Fruit fly (Drosophila melanogaster) whole organism, embryonic: Measurements from ENCODE around the gene lectin-37Db.
A peak's percentile ranks its signal among the peaks of the same experiment; 100 is the strongest.

Source experiments
- Awh ChIP-seq: fragments of 200-800 bp; sonication (Bioruptor generic); IDR thresholded peaks from 2 replicates; pipeline ENCODE4, ENCODE4 v1.3.6; 2022; ENCODE audit warnings: missing biosample characterization, missing genetic modification characterization
- CG10147 ChIP-seq: fragments of 200-800 bp; sonication (Bioruptor generic); optimal IDR thresholded peaks from 2 replicates; lab custom pipeline; 2019; ENCODE audit warnings: missing biosample characterization, mild to moderate bottlenecking, missing genetic modification characterization, moderate library complexity
- CG10959 ChIP-seq: fragments of 200-800 bp; sonication (Bioruptor generic); IDR thresholded peaks from 2 replicates; pipeline ENCODE4 v1.3.6; 2022; ENCODE audit warnings: missing biosample characterization, missing genetic modification characterization
- CG11560 ChIP-seq: fragments of 200-800 bp; sonication (Bioruptor generic); IDR thresholded peaks from 3 replicates; pipeline ENCODE4 v1.3.6; 2022; ENCODE audit warnings: missing biosample characterization, missing genetic modification characterization
- CG11696 ChIP-seq: fragments of 200-800 bp; sonication (Bioruptor generic); IDR thresholded peaks from 2 replicates; pipeline ENCODE4 v1.3.6; 2022; ENCODE audit warnings: missing biosample characterization, missing genetic modification characterization
- CG12104 ChIP-seq: fragments of 200-800 bp; sonication (Bioruptor generic); optimal IDR thresholded peaks from 3 replicates; lab custom pipeline; 2016; ENCODE audit warnings: missing biosample characterization, missing genetic modification characterization
- CG12744 ChIP-seq: fragments of 200-800 bp; sonication (Bioruptor generic); optimal IDR thresholded peaks from 2 replicates; lab custom pipeline; 2016; ENCODE audit warnings: missing biosample characterization, missing genetic modification characterization
- CG13624 ChIP-seq: fragments of 200-800 bp; sonication (Bioruptor generic); optimal IDR thresholded peaks from 2 replicates; lab custom pipeline; 2016; ENCODE audit warnings: missing biosample characterization, missing genetic modification characterization
- CG14710 ChIP-seq: fragments of 200-800 bp; sonication (Bioruptor generic); optimal IDR thresholded peaks from 3 replicates; lab custom pipeline; 2019; ENCODE audit warnings: missing biosample characterization, mild to moderate bottlenecking, missing genetic modification characterization, moderate library complexity
- CG15011 ChIP-seq: fragments of 200-800 bp; sonication (Bioruptor generic); optimal IDR thresholded peaks from 3 replicates; lab custom pipeline; 2018; ENCODE audit warnings: missing biosample characterization, mild to moderate bottlenecking, missing genetic modification characterization
- CG1602 ChIP-seq: fragments of 200-800 bp; sonication (Bioruptor generic); optimal IDR thresholded peaks from 3 replicates; lab custom pipeline; 2016; ENCODE audit warnings: missing biosample characterization, missing genetic modification characterization
- CG17186 ChIP-seq: fragments of 200-800 bp; sonication (Bioruptor generic); optimal IDR thresholded peaks from 3 replicates; lab custom pipeline; 2017; ENCODE audit warnings: missing biosample characterization, missing genetic modification reagents, missing genetic modification characterization
- CG17568 ChIP-seq: fragments of 200-800 bp; sonication (Bioruptor generic); optimal IDR thresholded peaks from 2 replicates; lab custom pipeline; 2018; ENCODE audit warnings: missing biosample characterization, mild to moderate bottlenecking, missing genetic modification characterization, moderate library complexity
- CG1832 ChIP-seq: fragments of 200-800 bp; sonication (Bioruptor generic); optimal IDR thresholded peaks from 2 replicates; lab custom pipeline; 2017; ENCODE audit warnings: missing biosample characterization, mild to moderate bottlenecking, missing genetic modification characterization, inconsistent platforms
- CG2120 ChIP-seq: fragments of 200-800 bp; sonication (Bioruptor generic); optimal IDR thresholded peaks from 3 replicates; lab custom pipeline; 2016; ENCODE audit warnings: missing biosample characterization, missing genetic modification characterization
- CG2199 ChIP-seq: fragments of 200-800 bp; sonication (Bioruptor generic); IDR thresholded peaks from 3 replicates; pipeline ENCODE4 v1.3.6; 2022; ENCODE audit warnings: missing biosample characterization, missing genetic modification characterization
- CG2889 ChIP-seq: fragments of 200-800 bp; sonication (Bioruptor generic); IDR thresholded peaks from 3 replicates; pipeline ENCODE4 v1.3.6; 2022; ENCODE audit warnings: missing biosample characterization, missing genetic modification characterization
- CG32772 ChIP-seq: fragments of 200-800 bp; sonication (Bioruptor generic); IDR thresholded peaks from 2 replicates; pipeline ENCODE4 v1.3.6; 2022; ENCODE audit warnings: missing biosample characterization, missing genetic modification characterization
- CG4360 ChIP-seq: fragments of 200-800 bp; sonication (Bioruptor generic); IDR thresholded peaks from 2 replicates; pipeline ENCODE4 v1.3.6; 2022; ENCODE audit warnings: missing biosample characterization, missing genetic modification characterization
- CG6272 ChIP-seq: fragments of 200-800 bp; sonication (Bioruptor generic); IDR thresholded peaks from 2 replicates; pipeline ENCODE4 v1.3.6; 2022; ENCODE audit warnings: missing biosample characterization, missing genetic modification characterization
- CG7745 ChIP-seq: fragments of 200-800 bp; sonication (Bioruptor generic); optimal IDR thresholded peaks from 2 replicates; lab custom pipeline; 2018; ENCODE audit warnings: missing biosample characterization, mild to moderate bottlenecking, missing genetic modification characterization, moderate library complexity
- CG8281 ChIP-seq: fragments of 200-800 bp; sonication (Bioruptor generic); optimal IDR thresholded peaks from 2 replicates; lab custom pipeline; 2018; ENCODE audit warnings: missing biosample characterization, mild to moderate bottlenecking, missing genetic modification characterization, moderate library complexity
- CG8765 ChIP-seq: fragments of 200-800 bp; sonication (Bioruptor generic); IDR thresholded peaks from 2 replicates; pipeline ENCODE4 v1.3.6; 2022; ENCODE audit warnings: missing biosample characterization, missing genetic modification characterization
- CG9727 ChIP-seq: fragments of 200-800 bp; sonication (Bioruptor generic); optimal IDR thresholded peaks from 3 replicates; lab custom pipeline; 2017; ENCODE audit warnings: missing biosample characterization, mild to moderate bottlenecking, missing genetic modification characterization
- CG9817 ChIP-seq: fragments of 200-800 bp; sonication (Bioruptor generic); optimal IDR thresholded peaks from 2 replicates; lab custom pipeline; 2018; ENCODE audit warnings: missing biosample characterization, mild to moderate bottlenecking, missing genetic modification characterization, moderate library complexity
- CTCF ChIP-seq: fragments of 200-800 bp; sonication (Bioruptor generic); optimal IDR thresholded peaks from 2 replicates; lab custom pipeline; 2017; ENCODE audit warnings: missing biosample characterization, mild to moderate bottlenecking, missing genetic modification characterization, moderate library complexity
- Dbx ChIP-seq: fragments of 200-800 bp; sonication (Bioruptor generic); IDR thresholded peaks from 3 replicates; pipeline ENCODE4 v1.3.6; 2022; ENCODE audit warnings: missing biosample characterization, missing genetic modification characterization
- ERR ChIP-seq: fragments of 200-800 bp; sonication (Bioruptor generic); optimal IDR thresholded peaks from 2 replicates; lab custom pipeline; 2016; ENCODE audit warnings: missing biosample characterization, missing genetic modification characterization
- Ets97D ChIP-seq: fragments of 200-800 bp; sonication (Bioruptor generic); optimal IDR thresholded peaks from 3 replicates; lab custom pipeline; 2016; ENCODE audit warnings: missing biosample characterization, missing genetic modification characterization
- H15 ChIP-seq: fragments of 200-800 bp; sonication (Bioruptor generic); IDR thresholded peaks from 3 replicates; pipeline ENCODE4 v1.3.6; 2022; ENCODE audit warnings: missing biosample characterization, missing genetic modification characterization
- HLHmδ ChIP-seq: fragments of 200-800 bp; sonication (Bioruptor generic); optimal IDR thresholded peaks from 2 replicates; lab custom pipeline; 2018; ENCODE audit warnings: missing biosample characterization, mild to moderate bottlenecking, missing genetic modification characterization, moderate library complexity
- Mes4 ChIP-seq: fragments of 200-800 bp; sonication (Bioruptor generic); optimal IDR thresholded peaks from 2 replicates; lab custom pipeline; 2016; ENCODE audit warnings: missing biosample characterization, missing genetic modification characterization
- Nf-YB ChIP-seq: fragments of 200-800 bp; sonication (Bioruptor generic); optimal IDR thresholded peaks from 3 replicates; lab custom pipeline; 2019; ENCODE audit warnings: missing biosample characterization, mild to moderate bottlenecking, missing genetic modification characterization, moderate library complexity
- NfI ChIP-seq: fragments of 200-800 bp; sonication (Bioruptor generic); optimal IDR thresholded peaks from 3 replicates; lab custom pipeline; 2018; ENCODE audit warnings: missing biosample characterization, mild to moderate bottlenecking, missing genetic modification characterization, moderate library complexity
- Opbp ChIP-seq: fragments of 200-800 bp; sonication (Bioruptor generic); IDR thresholded peaks from 3 replicates; pipeline ENCODE4 v1.3.6; 2022; ENCODE audit warnings: missing biosample characterization, missing genetic modification characterization; ENCODE audit not compliant: partially characterized antibody
- aop ChIP-seq: fragments of 200-800 bp; sonication (Bioruptor generic); IDR thresholded peaks from 2 replicates; pipeline ENCODE4 v1.3.6; 2022; ENCODE audit warnings: missing biosample characterization, missing genetic modification characterization
- br ChIP-seq: fragments of >200 bp; optimal IDR thresholded peaks from 2 replicates; lab custom pipeline; 2017
- ci ChIP-seq: fragments of 200-800 bp; sonication (Bioruptor generic); IDR thresholded peaks from 3 replicates; pipeline ENCODE4 v1.3.6; 2022; ENCODE audit warnings: missing biosample characterization, missing genetic modification characterization
- dm ChIP-seq: fragments of 200-800 bp; sonication (Bioruptor generic); optimal IDR thresholded peaks from 3 replicates; lab custom pipeline; 2016; ENCODE audit warnings: missing biosample characterization, missing genetic modification characterization
- luna ChIP-seq: fragments of 200-800 bp; sonication (Bioruptor generic); optimal IDR thresholded peaks from 2 replicates; lab custom pipeline; 2016; ENCODE audit warnings: missing biosample characterization, missing genetic modification characterization
- nom ChIP-seq: fragments of 200-800 bp; sonication (Bioruptor generic); optimal IDR thresholded peaks from 2 replicates; lab custom pipeline; 2017; ENCODE audit warnings: missing biosample characterization, missing genetic modification characterization, mild to moderate bottlenecking, moderate library complexity, missing genetic modification reagents
- pfk ChIP-seq: fragments of 200-800 bp; sonication (Bioruptor generic); optimal IDR thresholded peaks from 2 replicates; lab custom pipeline; 2018; ENCODE audit warnings: missing biosample characterization, mild to moderate bottlenecking, missing genetic modification characterization, moderate library complexity
- ranshi ChIP-seq: fragments of 200-800 bp; sonication (Bioruptor generic); IDR thresholded peaks from 2 replicates; pipeline ENCODE4 v1.3.6; 2022; ENCODE audit warnings: missing biosample characterization, missing genetic modification characterization
- sens ChIP-seq: fragments of 200-800 bp; sonication (Bioruptor generic); peaks from one replicate; lab custom pipeline; 2016; ENCODE audit warnings: missing biosample characterization, missing genetic modification characterization
- sisA ChIP-seq: fragments of 200-800 bp; sonication (Bioruptor generic); IDR thresholded peaks from 2 replicates; pipeline ENCODE4 v1.3.6; 2022; ENCODE audit warnings: missing biosample characterization, missing genetic modification characterization
- slp2 ChIP-seq: fragments of 200-800 bp; sonication (Bioruptor generic); optimal IDR thresholded peaks from 2 replicates; lab custom pipeline; 2016; ENCODE audit warnings: missing biosample characterization, missing genetic modification characterization
- ssp ChIP-seq: fragments of 200-800 bp; sonication (Bioruptor generic); IDR thresholded peaks from 2 replicates; pipeline ENCODE4 v1.3.6; 2022; ENCODE audit warnings: missing biosample characterization, missing genetic modification characterization
- trem ChIP-seq: fragments of 200-800 bp; optimal IDR thresholded peaks from 3 replicates; lab custom pipeline; 2019; ENCODE audit warnings: missing biosample characterization, mild to moderate bottlenecking, missing genetic modification characterization, moderate library complexity
- unc-4 ChIP-seq: fragments of 200-800 bp; sonication (Bioruptor generic); IDR thresholded peaks from 2 replicates; pipeline ENCODE4 v1.3.6; 2022; ENCODE audit warnings: missing biosample characterization, missing genetic modification characterization; ENCODE audit not compliant: partially characterized antibody

The lectin-37Db gene

DNA sequence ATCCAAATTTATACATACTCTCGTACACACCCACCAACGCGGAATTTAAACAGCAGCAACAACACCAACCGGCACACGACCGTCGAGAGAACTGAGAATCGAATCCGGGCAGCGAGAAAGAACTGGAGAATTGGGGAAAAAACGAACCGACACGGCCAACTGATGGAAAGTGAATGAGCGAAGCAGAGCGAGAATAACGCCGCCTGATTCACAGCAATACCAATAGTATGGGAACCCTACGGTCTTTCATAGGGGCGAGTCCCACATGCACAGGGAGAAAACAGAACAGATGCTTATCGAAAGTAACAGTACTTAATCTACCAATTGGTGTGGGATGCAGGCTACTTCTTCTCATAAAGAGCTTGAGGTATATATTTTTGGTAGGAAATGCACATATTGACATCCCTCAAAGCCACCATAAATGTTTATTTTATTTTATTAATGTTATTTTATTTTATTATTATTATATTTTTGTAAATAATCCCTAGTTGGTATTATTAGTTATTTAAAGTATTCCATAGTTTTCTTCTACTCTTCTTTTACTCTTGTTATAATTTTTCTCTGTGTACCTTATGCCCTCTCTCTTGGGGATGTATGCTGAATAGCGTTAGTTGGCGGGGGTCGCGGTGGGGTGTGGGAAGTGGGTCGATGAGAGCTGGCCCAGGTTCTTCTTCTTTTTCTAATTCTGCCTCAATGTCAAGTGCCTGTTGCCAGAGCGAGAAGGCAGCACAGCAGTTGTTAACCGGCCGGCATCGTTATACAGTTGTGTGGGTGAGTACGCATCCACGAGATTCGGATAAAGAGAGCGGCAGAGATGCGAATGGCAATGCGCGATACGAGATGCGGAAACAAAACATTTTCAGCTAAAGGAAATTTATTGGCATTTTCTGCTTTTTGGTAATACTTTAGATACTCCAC, 20.3 kb upstream of the lectin-37Db start, which contains the start of gene CG17544 (continued):
- 0 out of 2 replicates have a peak, but pooled peaks have one; percentile 24 for TF ChIP-seq aop (GFP tag; lab: Robert Waterston, UW)
- TF ChIP-seq sisA, result peak; percentile 51
- TF ChIP-seq HLHmδ (GFP tag; lab: Kevin White, UChicago), result peak; percentile 4
- TF ChIP-seq ci (GFP tag; lab: Robert Waterston, UW), result peak; percentile 55
- no peak for TF ChIP-seq Awh (GFP tag; lab: Robert Waterston, UW)
- TF ChIP-seq NfI (GFP tag; lab: Kevin White, UChicago), result peak; percentile 76
- peak; percentile 74 for TF ChIP-seq CG9817 (tag; lab: Kevin White, UChicago)
- peak; percentile 47; the same call in 1 of the 2 replicates for TF ChIP-seq ranshi (GFP tag; lab: Robert Waterston, UW)
- peak; percentile 30; the same call in 1 of the 2 replicates for TF ChIP-seq CG4360 (GFP tag; lab: Robert Waterston, UW)
- TF ChIP-seq CG9727 (GFP tag; lab: Kevin White, UChicago), result peak; percentile 86
- 0 out of 3 replicates have a peak, but pooled peaks have one; percentile 8 for TF ChIP-seq CG11560 (tag; lab: Robert Waterston, UW)
- peak; percentile 61 for TF ChIP-seq CG8281
- TF ChIP-seq CG8765 (GFP tag; lab: Robert Waterston, UW), result peak; percentile 37; the same call in 1 of the 2 replicates
- TF ChIP-seq slp2, result peak; percentile 42
- peak; percentile 75 for TF ChIP-seq trem (tag; lab: Kevin White, UChicago)
- TF ChIP-seq CG32772 (GFP tag; lab: Robert Waterston, UW), result peak; percentile 37; the same call in 1 of the 2 replicates
- no peak for TF ChIP-seq CG11696
- peak; percentile 52 for TF ChIP-seq CG12104 (GFP tag; lab: Kevin White, UChicago)
- no peak for TF ChIP-seq dm (GFP tag; lab: Kevin White, UChicago)
- peak; percentile 68 for TF ChIP-seq CG2120
- TF ChIP-seq sens (GFP tag; lab: Kevin White, UChicago), result peak; percentile 84
- no peak for TF ChIP-seq luna
- peak; percentile 35; the same call in 1 of the 3 replicates for TF ChIP-seq CG2889
- no peak for TF ChIP-seq Ets97D
- TF ChIP-seq CG1832 (GFP tag; lab: Kevin White, UChicago), result peak; percentile 87
- peak; percentile 85; the same call in 2 of the 3 replicates for TF ChIP-seq CG2199 (GFP tag; lab: Robert Waterston, UW)
- TF ChIP-seq CG6272 (GFP tag; lab: Robert Waterston, UW), result peak; percentile 13
- TF ChIP-seq CG12744 (GFP tag; lab: Kevin White, UChicago), result no peak
- no peak for TF ChIP-seq CTCF (GFP tag; lab: Kevin White, UChicago)
- no peak for TF ChIP-seq CG10959 (GFP tag; lab: Robert Waterston, UW)
- TF ChIP-seq Nf-YB, result peak; percentile 67
- peak; percentile 3 for TF ChIP-seq pfk (GFP tag; lab: Kevin White, UChicago)
- no peak for TF ChIP-seq CG17186 (GFP tag; lab: Kevin White, UChicago)
- 0 out of 3 replicates have a peak, but pooled peaks have one; percentile 9 for TF ChIP-seq Opbp (GFP tag; lab: Robert Waterston, UW)
- peak; percentile 48 for TF ChIP-seq unc-4 (GFP tag; lab: Robert Waterston, UW)
- TF ChIP-seq Dbx (GFP tag; lab: Robert Waterston, UW), result peak; percentile 76; the same call in 1 of the 3 replicates
- peak; percentile 70 for TF ChIP-seq nom
- peak; percentile 40 for TF ChIP-seq ERR (GFP tag; lab: Kevin White, UChicago)
- TF ChIP-seq H15 (GFP tag; lab: Robert Waterston, UW), result peak; percentile 11; the same call in 1 of the 3 replicates
- no peak for TF ChIP-seq CG7745 (tag; lab: Kevin White, UChicago)
- TF ChIP-seq br (lab: Kevin White, UChicago), result no peak
- peak; percentile 40 for TF ChIP-seq CG10147 (GFP tag; lab: Kevin White, UChicago)
- TF ChIP-seq CG15011, result no peak
- no peak for TF ChIP-seq CG17568 (GFP tag; lab: Kevin White, UChicago)
- TF ChIP-seq Mes4, result no peak
- TF ChIP-seq CG1602 (GFP tag; lab: Kevin White, UChicago), result peak; percentile 72
- TF ChIP-seq CG14710 (tag; lab: Kevin White, UChicago), result peak; percentile 83
- TF ChIP-seq ssp (GFP tag; lab: Robert Waterston, UW), result peak; percentile 54
- TF ChIP-seq CG13624, result peak; percentile 18
